Fruit fly (Drosophila melanogaster) S2 (cell line): ENCODE results near the gene RabGGTa.

ENCODE experiments used
- CG8478 ChIP-seq: fragments of >200 bp; optimal IDR thresholded peaks from 2 replicates; lab custom pipeline; 2018
- CTCF ChIP-seq, 2 experiments: fragments of >200 bp; optimal IDR thresholded peaks; 2 replicates each; lab custom pipeline; 2018

dm6 chr3R:5114147-5114546 is 13.7 kb upstream of the RabGGTa start:
- TF ChIP-seq CTCF (optimal IDR thresholded peaks at IDR 0.05; lab: Kevin White, UChicago), result no peak
- no peak for TF ChIP-seq CG8478 (lab: Kevin White, UChicago)
